Worm (Caenorhabditis elegans): ENCODE measurements around the gene C16C8.7.

ce11 chrII:3440641-3440926 is 19.4 kb downstream of the C16C8.7 start, which contains the start of gene C16C8.17:
- TF ChIP-seq ztf-4 (tag; optimal IDR thresholded peaks at IDR 0.05) (no peak), lin-15B (tag; optimal IDR thresholded peaks at IDR 0.05) (no peak), nhr-12 (tag; optimal IDR thresholded peaks at IDR 0.05) (no peak), nhr-237 (tag; optimal IDR thresholded peaks at IDR 0.05) (no peak), snpc-4 (tag; optimal IDR thresholded peaks at IDR 0.05) (no peak)

Data from whole organism, L3 larva.